Fruit fly (Drosophila melanogaster) whole organism, embryonic: ENCODE results near the gene CG13631.
A peak's percentile ranks its signal among the peaks of the same experiment; 100 is the strongest.

Experiments used
- Abd-B ChIP-seq: fragments of 200-800 bp; sonication (Bioruptor generic); optimal IDR thresholded peaks from 2 replicates; lab custom pipeline; 2018; ENCODE audit warnings: missing biosample characterization, mild to moderate bottlenecking, missing genetic modification characterization, moderate library complexity
- Ada2b ChIP-seq: fragments of 200-800 bp; sonication (Bioruptor generic); IDR thresholded peaks from 2 replicates; pipeline ENCODE4 v1.3.6; 2022; ENCODE audit warnings: missing biosample characterization, missing genetic modification characterization
- B-H1 ChIP-seq: fragments of 200-800 bp; sonication (Bioruptor generic); IDR thresholded peaks from 3 replicates; pipeline ENCODE4 v1.3.6; 2022; ENCODE audit warnings: missing biosample characterization, missing genetic modification characterization
- BEAF-32 ChIP-seq: fragments of 200-800 bp; sonication (Bioruptor generic); optimal IDR thresholded peaks from 3 replicates; lab custom pipeline; 2017; ENCODE audit warnings: missing biosample characterization, missing genetic modification characterization, mild to moderate bottlenecking, moderate library complexity, missing genetic modification reagents
- CG10431 ChIP-seq: fragments of 200-800 bp; sonication (Bioruptor generic); optimal IDR thresholded peaks from 3 replicates; lab custom pipeline; 2018; ENCODE audit warnings: missing biosample characterization, mild to moderate bottlenecking, missing genetic modification characterization
- CG10959 ChIP-seq: fragments of 200-800 bp; sonication (Bioruptor generic); IDR thresholded peaks from 2 replicates; pipeline ENCODE4 v1.3.6; 2022; ENCODE audit warnings: missing biosample characterization, missing genetic modification characterization
- CG11247 ChIP-seq: fragments of 200-800 bp; sonication (Bioruptor generic); IDR thresholded peaks from 2 replicates; pipeline ENCODE4 v1.3.6; 2022; ENCODE audit warnings: missing biosample characterization, missing genetic modification characterization
- CG11398 ChIP-seq: fragments of 200-800 bp; sonication (Bioruptor generic); optimal IDR thresholded peaks from 2 replicates; lab custom pipeline; 2016; ENCODE audit warnings: missing biosample characterization, missing genetic modification characterization
- CG12659 ChIP-seq: fragments of 200-800 bp; sonication (Bioruptor generic); optimal IDR thresholded peaks from 3 replicates; lab custom pipeline; 2017; ENCODE audit warnings: mild to moderate bottlenecking, missing biosample characterization, missing genetic modification reagents, missing genetic modification characterization
- CG13775 ChIP-seq: fragments of 200-800 bp; sonication (Bioruptor generic); optimal IDR thresholded peaks from 3 replicates; lab custom pipeline; 2017; ENCODE audit warnings: missing biosample characterization, mild to moderate bottlenecking, missing genetic modification characterization
- CG13894 ChIP-seq: fragments of 200-800 bp; sonication (Bioruptor generic); optimal IDR thresholded peaks from 3 replicates; lab custom pipeline; 2018; ENCODE audit warnings: missing biosample characterization, mild to moderate bottlenecking, missing genetic modification characterization, moderate library complexity
- CG15696 ChIP-seq: fragments of 200-800 bp; sonication (Bioruptor generic); optimal IDR thresholded peaks from 2 replicates; lab custom pipeline; 2019; ENCODE audit warnings: missing biosample characterization, mild to moderate bottlenecking, missing genetic modification characterization, moderate library complexity
- CG17186 ChIP-seq: fragments of 200-800 bp; sonication (Bioruptor generic); optimal IDR thresholded peaks from 3 replicates; lab custom pipeline; 2017; ENCODE audit warnings: missing biosample characterization, missing genetic modification reagents, missing genetic modification characterization
- CG17568 ChIP-seq: fragments of 200-800 bp; sonication (Bioruptor generic); optimal IDR thresholded peaks from 2 replicates; lab custom pipeline; 2018; ENCODE audit warnings: missing biosample characterization, mild to moderate bottlenecking, missing genetic modification characterization, moderate library complexity
- CG18619 ChIP-seq: fragments of 200-800 bp; sonication (Bioruptor generic); optimal IDR thresholded peaks from 3 replicates; lab custom pipeline; 2017; ENCODE audit warnings: missing biosample characterization, mild to moderate bottlenecking, missing genetic modification characterization
- CG2712 ChIP-seq: fragments of 200-800 bp; optimal IDR thresholded peaks from 3 replicates; lab custom pipeline; 2019; ENCODE audit warnings: missing biosample characterization, mild to moderate bottlenecking, missing genetic modification characterization, moderate library complexity
- CG3163 ChIP-seq: fragments of 200-800 bp; sonication (Bioruptor generic); optimal IDR thresholded peaks from 3 replicates; lab custom pipeline; 2016; ENCODE audit warnings: missing biosample characterization, missing genetic modification characterization
- CG6175 ChIP-seq: fragments of 200-800 bp; sonication (Bioruptor generic); IDR thresholded peaks from 3 replicates; pipeline ENCODE4 v1.3.6; 2022; ENCODE audit warnings: missing biosample characterization, missing genetic modification characterization
- CG8359 ChIP-seq: fragments of 200-800 bp; sonication (Bioruptor generic); optimal IDR thresholded peaks from 2 replicates; lab custom pipeline; 2017; ENCODE audit warnings: missing biosample characterization, mild to moderate bottlenecking, missing genetic modification characterization, borderline replicate concordance
- CG8944 ChIP-seq: fragments of 200-800 bp; sonication (Bioruptor generic); optimal IDR thresholded peaks from 3 replicates; lab custom pipeline; 2016; ENCODE audit warnings: missing biosample characterization, missing genetic modification characterization
- CHES-1-like ChIP-seq: fragments of 200-800 bp; sonication (Bioruptor generic); optimal IDR thresholded peaks from 2 replicates; lab custom pipeline; 2016; ENCODE audit warnings: missing biosample characterization, missing genetic modification characterization
- CoRest ChIP-seq: fragments of 200-800 bp; sonication (Bioruptor generic); optimal IDR thresholded peaks from 3 replicates; lab custom pipeline; 2018; ENCODE audit warnings: missing biosample characterization, mild to moderate bottlenecking, missing genetic modification characterization, moderate library complexity
- Deaf1 ChIP-seq: fragments of 200-800 bp; optimal IDR thresholded peaks from 3 replicates; lab custom pipeline; 2019; ENCODE audit warnings: missing biosample characterization, mild to moderate bottlenecking, missing genetic modification characterization, moderate library complexity
- Dip2 ChIP-seq: fragments of 200-800 bp; sonication (Bioruptor generic); IDR thresholded peaks from 2 replicates; pipeline ENCODE4 v1.3.6; 2022; ENCODE audit warnings: missing biosample characterization, missing genetic modification characterization
- Dll ChIP-seq: fragments of 200-800 bp; sonication (Bioruptor generic); IDR thresholded peaks from 4 replicates; pipeline ENCODE4 v1.3.6; 2022; ENCODE audit warnings: missing biosample characterization, missing genetic modification characterization; ENCODE audit not compliant: partially characterized antibody
- Drgx ChIP-seq: fragments of 200-800 bp; sonication (Bioruptor generic); IDR thresholded peaks from 2 replicates; pipeline ENCODE4 v1.3.6; 2022; ENCODE audit warnings: missing biosample characterization, missing genetic modification characterization
- HHEX ChIP-seq: fragments of 200-800 bp; sonication (Bioruptor generic); optimal IDR thresholded peaks from 3 replicates; lab custom pipeline; 2017; ENCODE audit warnings: missing biosample characterization, mild to moderate bottlenecking, missing genetic modification characterization, missing genetic modification reagents
- Hmx ChIP-seq: fragments of 200-800 bp; sonication (Bioruptor generic); optimal IDR thresholded peaks from 2 replicates; lab custom pipeline; 2016; ENCODE audit warnings: missing biosample characterization, missing genetic modification characterization
- NC2α ChIP-seq: fragments of 200-800 bp; sonication (Bioruptor generic); optimal IDR thresholded peaks from 2 replicates; lab custom pipeline; 2016; ENCODE audit warnings: missing biosample characterization, missing genetic modification characterization
- Poxn ChIP-seq: fragments of 200-800 bp; sonication (Bioruptor generic); IDR thresholded peaks from 2 replicates; pipeline ENCODE4 v1.3.6; 2022; ENCODE audit warnings: missing biosample characterization, missing genetic modification characterization
- Rfx ChIP-seq: fragments of 200-800 bp; sonication (Bioruptor generic); IDR thresholded peaks from 2 replicates; pipeline ENCODE4 v1.3.6; 2022; ENCODE audit warnings: missing biosample characterization, missing genetic modification characterization
- Scr ChIP-seq: fragments of 200-800 bp; sonication (Bioruptor generic); IDR thresholded peaks from 2 replicates; pipeline ENCODE4 v1.3.6; 2022; ENCODE audit warnings: missing biosample characterization, missing genetic modification characterization; ENCODE audit not compliant: partially characterized antibody
- Vsx1 ChIP-seq: fragments of 200-800 bp; sonication (Bioruptor generic); optimal IDR thresholded peaks from 2 replicates; lab custom pipeline; 2017; ENCODE audit warnings: missing biosample characterization, mild to moderate bottlenecking, missing genetic modification characterization, missing genetic modification reagents
- abd-A ChIP-seq: fragments of 200-800 bp; sonication (Bioruptor generic); optimal IDR thresholded peaks from 3 replicates; lab custom pipeline; 2019; ENCODE audit warnings: missing biosample characterization, mild to moderate bottlenecking, missing genetic modification characterization, moderate library complexity
- br ChIP-seq: fragments of >200 bp; optimal IDR thresholded peaks from 2 replicates; lab custom pipeline; 2017
- cas ChIP-seq: fragments of 200-800 bp; sonication (Bioruptor generic); IDR thresholded peaks from 2 replicates; pipeline ENCODE4 v1.3.6; 2022; ENCODE audit warnings: missing biosample characterization, missing genetic modification characterization
- crol ChIP-seq: fragments of 200-800 bp; sonication (Bioruptor generic); IDR thresholded peaks from 2 replicates; pipeline ENCODE4 v1.3.6; 2022; ENCODE audit warnings: missing biosample characterization, missing genetic modification characterization
- hkb ChIP-seq, 2 experiments: fragments of 200-800 bp in 1 of 2; fragments of >200 bp in 1 of 2; sonication (Bioruptor generic) in 1 of 2; IDR thresholded peaks in 1 of 2; optimal IDR thresholded peaks in 1 of 2; 2 replicates each; pipeline versions ENCODE4 v1.3.6 to Lab custom; 2017 to 2022; ENCODE audit warnings: missing biosample characterization in 1 of 2, missing genetic modification characterization in 1 of 2
- hth ChIP-seq: fragments of >200 bp; optimal IDR thresholded peaks from 2 replicates; lab custom pipeline; 2017; ENCODE audit warnings: inconsistent platforms
- jing ChIP-seq: fragments of 200-800 bp; sonication (Bioruptor generic); optimal IDR thresholded peaks from 2 replicates; lab custom pipeline; 2018; ENCODE audit warnings: missing biosample characterization, mild to moderate bottlenecking, missing genetic modification characterization
- ken ChIP-seq: fragments of 200-800 bp; sonication (Bioruptor generic); IDR thresholded peaks from 3 replicates; pipeline ENCODE4 v1.3.6; 2022; ENCODE audit warnings: missing biosample characterization, missing genetic modification characterization
- klu ChIP-seq: fragments of 200-800 bp; sonication (Bioruptor generic); IDR thresholded peaks from 2 replicates; pipeline ENCODE4 v1.3.6; 2022; ENCODE audit warnings: missing biosample characterization, missing genetic modification characterization
- psq ChIP-seq: fragments of 200-800 bp; sonication (Bioruptor generic); optimal IDR thresholded peaks from 2 replicates; lab custom pipeline; 2017; ENCODE audit warnings: missing biosample characterization, missing genetic modification characterization
- sc ChIP-seq, 3 experiments: fragments of >200 bp in 2 of 3; fragments of 200-800 bp in 1 of 3; sonication (Bioruptor generic) in 1 of 3; optimal IDR thresholded peaks; 2 replicates in 2 of 3; 3 replicates in 1 of 3; lab custom pipeline; 2017; ENCODE audit warnings: mild to moderate bottlenecking in 1 of 3, missing biosample characterization in 1 of 3, missing genetic modification characterization in 1 of 3, missing genetic modification reagents in 1 of 3
- schlank ChIP-seq: fragments of 200-800 bp; sonication (Bioruptor generic); optimal IDR thresholded peaks from 2 replicates; lab custom pipeline; 2018; ENCODE audit warnings: missing biosample characterization, mild to moderate bottlenecking, missing genetic modification characterization
- tna ChIP-seq: fragments of 200-800 bp; sonication (Bioruptor generic); IDR thresholded peaks from 2 replicates; pipeline ENCODE4 v1.3.6; 2022; ENCODE audit warnings: missing biosample characterization, missing genetic modification characterization; ENCODE audit not compliant: partially characterized antibody
- trh ChIP-seq: fragments of 200-800 bp; sonication (Bioruptor generic); optimal IDR thresholded peaks from 2 replicates; lab custom pipeline; 2016; ENCODE audit warnings: missing biosample characterization, missing genetic modification characterization
- unpg ChIP-seq: fragments of 200-800 bp; sonication (Bioruptor generic); optimal IDR thresholded peaks from 3 replicates; lab custom pipeline; 2018; ENCODE audit warnings: missing biosample characterization, mild to moderate bottlenecking, missing genetic modification characterization, moderate library complexity
- vvl ChIP-seq: fragments of 200-800 bp; sonication (Bioruptor generic); IDR thresholded peaks from 2 replicates; pipeline ENCODE4 v1.3.6; 2022; ENCODE audit warnings: missing biosample characterization, missing genetic modification characterization

The CG13631 gene

DNA sequence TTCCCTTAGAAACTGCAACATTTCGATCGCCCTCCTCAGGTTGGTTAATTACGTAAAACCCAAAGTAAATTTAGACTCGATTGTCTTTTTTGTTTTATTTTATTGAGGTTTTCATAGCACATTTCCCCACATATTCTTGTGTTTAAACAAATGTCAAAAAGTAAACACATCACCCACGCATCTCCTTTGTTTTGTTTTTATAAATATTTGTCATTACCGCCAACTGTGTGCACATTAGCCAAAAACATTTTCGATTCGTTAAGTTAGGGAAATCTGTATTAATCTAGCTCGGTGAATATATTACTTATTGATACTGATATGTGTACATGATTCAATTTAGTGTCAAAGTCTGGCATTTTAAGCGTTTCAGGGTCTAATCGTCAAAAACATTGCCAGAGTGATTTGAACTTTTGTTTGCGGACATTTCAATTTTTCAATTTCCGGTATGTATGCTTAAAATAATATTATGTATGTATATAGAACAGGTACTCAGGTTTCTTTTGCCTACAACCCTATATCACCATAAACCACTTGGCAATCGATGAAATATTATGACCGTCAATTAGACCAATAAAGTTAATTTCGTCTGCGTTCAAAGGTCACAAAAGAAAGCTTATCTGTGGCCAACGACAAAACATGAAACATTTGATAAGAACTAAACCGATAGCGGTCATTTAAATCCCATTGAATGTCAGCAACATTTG lies 40.6 kb downstream of the CG13631 start (continued):
- peak; percentile 38 for TF ChIP-seq CG12659 (GFP tag; lab: Kevin White, UChicago)
- TF ChIP-seq CHES-1-like (GFP tag; lab: Kevin White, UChicago), result no peak
- TF ChIP-seq hkb (optimal IDR thresholded peaks at IDR 0.05; lab: Kevin White, UChicago), result no peak
- TF ChIP-seq hkb (GFP tag; IDR thresholded peaks at IDR 0.05; lab: Robert Waterston, UW), result peak; percentile 33; the same call in 1 of the 2 replicates
- no peak for TF ChIP-seq ken
- peak; percentile 19 for TF ChIP-seq CG18619 (GFP tag; lab: Kevin White, UChicago)
- no peak for TF ChIP-seq tna (GFP tag; lab: Robert Waterston, UW)
- no peak for TF ChIP-seq Poxn (GFP tag; lab: Robert Waterston, UW)
- no peak for TF ChIP-seq NC2α (GFP tag; lab: Kevin White, UChicago)
- TF ChIP-seq CG8359 (GFP tag; lab: Kevin White, UChicago), result peak; percentile 54
- no peak for TF ChIP-seq CG10959
- TF ChIP-seq Ada2b (GFP tag; lab: Robert Waterston, UW), result no peak
- TF ChIP-seq jing, result no peak
- no peak for TF ChIP-seq BEAF-32 (GFP tag; lab: Kevin White, UChicago)
- TF ChIP-seq Rfx, result no peak
- TF ChIP-seq klu (GFP tag; lab: Robert Waterston, UW), result no peak
- TF ChIP-seq CG8944, result no peak
- TF ChIP-seq CG2712, result peak; percentile 19
- TF ChIP-seq Vsx1 (GFP tag; lab: Kevin White, UChicago), result peak; percentile 67
- no peak for TF ChIP-seq unpg (GFP tag; lab: Kevin White, UChicago)
- peak; percentile 43 for TF ChIP-seq schlank (tag; lab: Kevin White, UChicago)
- TF ChIP-seq CG15696 (tag; lab: Kevin White, UChicago), result peak; percentile 54
- TF ChIP-seq CG13894 (tag; lab: Kevin White, UChicago), result no peak
- TF ChIP-seq CG11398 (GFP tag; lab: Kevin White, UChicago), result no peak
- peak; percentile 44 for TF ChIP-seq CG10431 (GFP tag; lab: Kevin White, UChicago)
- TF ChIP-seq CG6175 (GFP tag; lab: Robert Waterston, UW), result no peak
- TF ChIP-seq B-H1, result no peak; the same call in 2 of the 3 replicates
- TF ChIP-seq Dll, result no peak
- no peak for TF ChIP-seq Abd-B (GFP tag; lab: Kevin White, UChicago)
- TF ChIP-seq sc (optimal IDR thresholded peaks at IDR 0.05; lab: Kevin White, UChicago), result no peak
- no peak for TF ChIP-seq sc (GFP tag; optimal IDR thresholded peaks at IDR 0.05; lab: Kevin White, UChicago)
- TF ChIP-seq hth (lab: Kevin White, UChicago), result no peak
- TF ChIP-seq CG17568 (GFP tag; lab: Kevin White, UChicago), result no peak
- no peak for TF ChIP-seq Drgx (GFP tag; lab: Robert Waterston, UW)
- no peak for TF ChIP-seq CG17186 (GFP tag; lab: Kevin White, UChicago)
- TF ChIP-seq cas, result no peak
- TF ChIP-seq Deaf1 (tag; lab: Kevin White, UChicago), result no peak
- TF ChIP-seq br, result no peak
- TF ChIP-seq Scr (GFP tag; lab: Robert Waterston, UW), result no peak
- TF ChIP-seq Hmx, result no peak
- TF ChIP-seq psq (GFP tag; lab: Kevin White, UChicago), result no peak
- TF ChIP-seq abd-A (tag; lab: Kevin White, UChicago), result no peak
- no peak for TF ChIP-seq crol (GFP tag; lab: Robert Waterston, UW)
- peak; percentile 16 for TF ChIP-seq trh (GFP tag; lab: Kevin White, UChicago)
- no peak for TF ChIP-seq CG11247 (GFP tag; lab: Robert Waterston, UW)
- TF ChIP-seq vvl (GFP tag; lab: Robert Waterston, UW), result no peak
- TF ChIP-seq CG3163 (GFP tag; lab: Kevin White, UChicago), result no peak
- TF ChIP-seq CG13775 (GFP tag; lab: Kevin White, UChicago), result no peak
- TF ChIP-seq Dip2 (GFP tag; lab: Robert Waterston, UW), result no peak
- no peak for TF ChIP-seq CoRest (tag; lab: Kevin White, UChicago)
- TF ChIP-seq HHEX, result peak; percentile 67
